Fruit fly (Drosophila melanogaster) whole organism, pupa: Measurements from ENCODE around the gene CG13599.

Experiments used
- D1 ChIP-seq: fragments of 200-800 bp; sonication (Bioruptor generic); optimal IDR thresholded peaks from 2 replicates; lab custom pipeline; 2018; ENCODE audit warnings: missing biosample characterization, mild to moderate bottlenecking, missing genetic modification characterization, moderate library complexity
- EcR ChIP-seq: fragments of 200-800 bp; sonication (Bioruptor generic); optimal IDR thresholded peaks from 3 replicates; lab custom pipeline; 2019; ENCODE audit warnings: missing biosample characterization, missing genetic modification characterization, mild to moderate bottlenecking, moderate library complexity, missing genetic modification reagents
- Ets98B ChIP-seq: fragments of 200-800 bp; sonication (Bioruptor generic); IDR thresholded peaks from 2 replicates; pipeline ENCODE4 v1.3.6; 2022; ENCODE audit warnings: missing biosample characterization, missing genetic modification characterization
- fd96Ca ChIP-seq: fragments of 200-800 bp; sonication (Bioruptor generic); IDR thresholded peaks from 3 replicates; pipeline ENCODE4 v1.3.6; 2022; ENCODE audit warnings: missing biosample characterization, missing genetic modification characterization

dm6 chr3R:23960865-23961264 lies 29.4 kb downstream of the CG13599 start:
- TF ChIP-seq Ets98B (GFP tag; lab: Robert Waterston, UW), result no peak
- TF ChIP-seq EcR, result no peak
- TF ChIP-seq D1, result no peak
- TF ChIP-seq fd96Ca (GFP tag; lab: Robert Waterston, UW), result no peak
